Fruit fly (Drosophila melanogaster): ENCODE measurements around the gene Vps16B.

Gene Vps16B

dm6 chr3R:29783210-29783609, 33.0 kb downstream of the Vps16B start:
- TF ChIP-seq sage (GFP tag; optimal IDR thresholded peaks at IDR 0.05), result no peak
- TF ChIP-seq Vsx2 (GFP tag; optimal IDR thresholded peaks at IDR 0.05; ENCODE audit: partially characterized antibody), result no peak
- TF ChIP-seq usp (GFP tag; optimal IDR thresholded peaks at IDR 0.05), result no peak
- no peak for TF ChIP-seq Rel (GFP tag; optimal IDR thresholded peaks at IDR 0.05)
- TF ChIP-seq Rel (tag; optimal IDR thresholded peaks at IDR 0.05), result peak; percentile 97

dm6 chr3R:29782367-29782766, 33.9 kb downstream of the Vps16B start:
- TF ChIP-seq psq (GFP tag; optimal IDR thresholded peaks at IDR 0.05) (peak; percentile 51), fru (GFP tag; optimal IDR thresholded peaks at IDR 0.05) (peak; percentile 50), Rel (GFP tag; optimal IDR thresholded peaks at IDR 0.05) (peak; percentile 16), Rel (tag; optimal IDR thresholded peaks at IDR 0.05) (no peak), dmrt93B (GFP tag; optimal IDR thresholded peaks at IDR 0.05) (no peak), sage (GFP tag; optimal IDR thresholded peaks at IDR 0.05) (peak; percentile 6), Sp1 (GFP tag; optimal IDR thresholded peaks at IDR 0.05) (peak; percentile 49), Dif (GFP tag; optimal IDR thresholded peaks at IDR 0.05; ENCODE audit: partially characterized antibody) (peak; percentile 67), CrebA (GFP tag; optimal IDR thresholded peaks at IDR 0.05; ENCODE audit: borderline replicate concordance) (peak; percentile 67), Vsx2 (GFP tag; optimal IDR thresholded peaks at IDR 0.05; ENCODE audit: partially characterized antibody) (no peak), usp (GFP tag; optimal IDR thresholded peaks at IDR 0.05) (no peak), Myc (optimal IDR thresholded peaks at IDR 0.05) (no peak), CG32264 (GFP tag; optimal IDR thresholded peaks at IDR 0.05) (no peak), GATAd (GFP tag; optimal IDR thresholded peaks at IDR 0.05) (no peak), ey (GFP tag; optimal IDR thresholded peaks at IDR 0.05) (no peak), br (GFP tag; optimal IDR thresholded peaks at IDR 0.05) (peak; percentile 49), Hr83 (GFP tag; optimal IDR thresholded peaks at IDR 0.05; ENCODE audit: poor library complexity, severe bottlenecking) (no peak), tai (GFP tag; optimal IDR thresholded peaks at IDR 0.05) (peak; percentile 8), dl (GFP tag; optimal IDR thresholded peaks at IDR 0.05; ENCODE audit: insufficient read depth in 1 of 2, partially characterized antibody in 2 of 2) (peak in 1 of 2 experiments; percentile 7), Jra (GFP tag; optimal IDR thresholded peaks at IDR 0.05) (peak; percentile 96), woc (GFP tag; optimal IDR thresholded peaks at IDR 0.05) (no peak), h (GFP tag; optimal IDR thresholded peaks at IDR 0.05) (peak; percentile 55), brk (GFP tag; optimal IDR thresholded peaks at IDR 0.05) (peak; percentile 44), Dfd (GFP tag; optimal IDR thresholded peaks at IDR 0.05) (no peak), foxo (GFP tag; optimal IDR thresholded peaks at IDR 0.05) (peak in 1 of 2 experiments; percentile 19), dsf (GFP tag; optimal IDR thresholded peaks at IDR 0.05; ENCODE audit: borderline replicate concordance) (no peak), sv (GFP tag; optimal IDR thresholded peaks at IDR 0.05) (no peak), CG9705 (GFP tag; optimal IDR thresholded peaks at IDR 0.05) (no peak), HLH106 (tag; optimal IDR thresholded peaks at IDR 0.05) (peak; percentile 24), rgr (GFP tag; optimal IDR thresholded peaks at IDR 0.05) (peak; percentile 39), Hr78 (GFP tag; optimal IDR thresholded peaks at IDR 0.05) (no peak), OdsH (GFP tag; optimal IDR thresholded peaks at IDR 0.05) (peak; percentile 11), jim (GFP tag; optimal IDR thresholded peaks at IDR 0.05) (no peak), Hnf4 (GFP tag; optimal IDR thresholded peaks at IDR 0.05) (peak; percentile 46), N (GFP tag; optimal IDR thresholded peaks at IDR 0.05) (no peak), lola (GFP tag; optimal IDR thresholded peaks at IDR 0.05) (no peak)

- TF ChIP-seq CG32264 (GFP tag; optimal IDR thresholded peaks at IDR 0.05), result no peak
- no peak for TF ChIP-seq ey (GFP tag; optimal IDR thresholded peaks at IDR 0.05)
- no peak for TF ChIP-seq woc (GFP tag; optimal IDR thresholded peaks at IDR 0.05)
- no peak for TF ChIP-seq Rel (GFP tag; optimal IDR thresholded peaks at IDR 0.05)
- TF ChIP-seq Rel (tag; optimal IDR thresholded peaks at IDR 0.05), result peak; percentile 95
- no peak for TF ChIP-seq brk (GFP tag; optimal IDR thresholded peaks at IDR 0.05)
- TF ChIP-seq dl (GFP tag; optimal IDR thresholded peaks at IDR 0.05; ENCODE audit: insufficient read depth in 1 of 2, partially characterized antibody in 2 of 2), result no peak
- TF ChIP-seq sv (GFP tag; optimal IDR thresholded peaks at IDR 0.05), result no peak
- TF ChIP-seq psq (GFP tag; optimal IDR thresholded peaks at IDR 0.05), result no peak
Measured at dm6 chr3R:29781874-29782273, 34.4 kb downstream of the Vps16B start.
